Worm (Caenorhabditis elegans): ENCODE data around the gene ugt-43.

Gene ugt-43

ce11 chrIV:10500481-10500880 lies 36.1 kb downstream of the ugt-43 start:
- no peak for TF ChIP-seq elt-3 (tag; optimal IDR thresholded peaks at IDR 0.05)
- TF ChIP-seq ces-1 (GFP tag; optimal IDR thresholded peaks at IDR 0.05), result peak; percentile 75

DNA sequence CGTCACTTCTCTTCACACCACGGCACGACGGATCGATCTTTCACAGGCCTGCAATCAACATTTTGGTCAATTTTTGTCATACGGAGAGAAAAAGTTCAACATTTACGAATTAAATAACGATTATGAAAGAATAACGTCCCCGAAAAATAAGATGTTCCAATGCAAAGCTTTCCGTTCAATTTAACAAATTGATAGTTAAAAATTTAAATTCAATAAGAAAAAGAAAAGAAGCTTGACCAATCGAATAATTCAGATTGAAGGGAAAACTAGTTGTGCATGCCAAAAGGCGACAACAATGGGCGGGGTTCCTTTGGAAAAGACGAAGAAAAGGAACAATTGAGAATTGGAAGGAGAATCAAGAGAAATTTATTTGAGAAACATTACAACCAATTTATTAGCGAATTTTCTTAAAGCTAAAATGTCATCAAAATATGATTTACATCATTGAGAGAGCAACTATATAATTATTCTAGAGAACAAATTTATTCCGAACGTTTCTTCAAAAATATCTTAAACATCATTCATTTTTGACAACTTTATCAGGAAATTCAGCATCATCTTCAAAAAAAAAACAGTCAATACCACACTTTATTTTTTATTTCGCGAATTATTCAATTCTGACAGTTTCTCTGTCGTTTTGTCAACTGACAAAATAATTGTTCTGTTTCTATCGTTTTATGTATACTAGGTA lies 37.3 kb downstream of the ugt-43 start, which contains the start of gene tax-6:
Gene tax-6, minus strand, starts transcription at position 51 of the 691 bp plus-strand sequence.
- TF ChIP-seq nhr-2 (tag; optimal IDR thresholded peaks at IDR 0.05), result no peak
- no peak for TF ChIP-seq snpc-4 (tag; optimal IDR thresholded peaks at IDR 0.05)
- TF ChIP-seq mls-2 (tag; optimal IDR thresholded peaks at IDR 0.05), result no peak
- no peak for TF ChIP-seq nhr-12 (tag; optimal IDR thresholded peaks at IDR 0.05)
- TF ChIP-seq mab-5 (tag; optimal IDR thresholded peaks at IDR 0.05), result no peak
- TF ChIP-seq elt-3 (tag; optimal IDR thresholded peaks at IDR 0.05), result no peak
- peak; percentile 7 for TF ChIP-seq ces-1 (GFP tag; optimal IDR thresholded peaks at IDR 0.05)
- TF ChIP-seq hlh-1 (tag; optimal IDR thresholded peaks at IDR 0.05), result no peak
- TF ChIP-seq unc-120 (tag; optimal IDR thresholded peaks at IDR 0.05; ENCODE audit: poor library complexity, severe bottlenecking), result no peak

DNA sequence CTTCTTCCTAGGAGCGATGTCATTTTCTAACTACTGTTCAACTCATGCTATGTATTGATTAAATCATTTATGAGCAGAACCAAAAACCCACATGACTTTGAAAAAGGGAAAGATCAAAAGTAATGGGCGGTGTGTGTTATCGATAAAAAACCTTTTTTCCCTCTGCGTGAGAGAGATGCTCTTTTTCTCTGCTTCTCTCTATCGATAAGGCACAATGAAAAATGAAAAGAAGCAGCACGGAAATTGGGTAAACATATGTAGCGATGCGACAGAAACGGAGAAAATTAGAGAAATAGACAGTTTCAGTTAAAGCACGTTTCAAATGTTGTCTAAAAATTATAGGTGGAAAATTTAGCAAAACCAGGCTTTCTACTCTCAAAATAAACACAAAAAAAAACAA lies 38.0 kb downstream of the ugt-43 start:
- TF ChIP-seq cnd-1 (tag; optimal IDR thresholded peaks at IDR 0.05) (no peak), blmp-1 (tag; optimal IDR thresholded peaks at IDR 0.05) (no peak), unc-62 (GFP tag; optimal IDR thresholded peaks at IDR 0.05) (no peak), mls-2 (tag; optimal IDR thresholded peaks at IDR 0.05) (no peak), ceh-39 (tag; optimal IDR thresholded peaks at IDR 0.05) (no peak), M03D4.4 (tag; optimal IDR thresholded peaks at IDR 0.05) (no peak), nhr-28 (tag; optimal IDR thresholded peaks at IDR 0.05) (no peak), nhr-237 (tag; optimal IDR thresholded peaks at IDR 0.05) (no peak), lin-32 (GFP tag; optimal IDR thresholded peaks at IDR 0.05) (no peak), hlh-1 (tag; optimal IDR thresholded peaks at IDR 0.05) (peak; percentile 13), unc-120 (tag; optimal IDR thresholded peaks at IDR 0.05; ENCODE audit: poor library complexity, severe bottlenecking) (peak; percentile 4)

- TF ChIP-seq flh-1 (GFP tag; optimal IDR thresholded peaks at IDR 0.05) (no peak), cnd-1 (tag; optimal IDR thresholded peaks at IDR 0.05) (peak; percentile 4), mab-5 (tag; optimal IDR thresholded peaks at IDR 0.05) (no peak), zip-8 (tag; optimal IDR thresholded peaks at IDR 0.05) (no peak), unc-62 (GFP tag; optimal IDR thresholded peaks at IDR 0.05) (peak; percentile 33), elt-1 (tag; optimal IDR thresholded peaks at IDR 0.05; ENCODE audit: borderline replicate concordance, insufficient read depth) (no peak), hlh-1 (tag; optimal IDR thresholded peaks at IDR 0.05) (peak; percentile 34), pha-4 (tag; optimal IDR thresholded peaks at IDR 0.05) (peak; percentile 19), ham-2 (GFP tag; optimal IDR thresholded peaks at IDR 0.05) (no peak), nhr-28 (tag; optimal IDR thresholded peaks at IDR 0.05) (no peak), unc-39 (tag; optimal IDR thresholded peaks at IDR 0.05) (no peak), blmp-1 (tag; optimal IDR thresholded peaks at IDR 0.05) (no peak), bed-3 (GFP tag; optimal IDR thresholded peaks at IDR 0.05) (no peak), nhr-12 (tag; optimal IDR thresholded peaks at IDR 0.05) (no peak), lin-32 (GFP tag; optimal IDR thresholded peaks at IDR 0.05) (no peak), sem-2 (GFP tag; optimal IDR thresholded peaks at IDR 0.05) (no peak), tbx-8 (GFP tag; optimal IDR thresholded peaks at IDR 0.05) (no peak), ces-1 (GFP tag; optimal IDR thresholded peaks at IDR 0.05) (peak; percentile 51), elt-3 (tag; optimal IDR thresholded peaks at IDR 0.05) (no peak), ceh-43 (GFP tag; optimal IDR thresholded peaks at IDR 0.05) (no peak), nhr-76 (tag; optimal IDR thresholded peaks at IDR 0.05) (no peak), mep-1 (tag; optimal IDR thresholded peaks at IDR 0.05) (no peak), ztf-11 (tag; optimal IDR thresholded peaks at IDR 0.05) (no peak), nhr-237 (tag; optimal IDR thresholded peaks at IDR 0.05) (no peak), unc-120 (tag; optimal IDR thresholded peaks at IDR 0.05; ENCODE audit: poor library complexity, severe bottlenecking) (peak; percentile 90), lsy-2 (tag; optimal IDR thresholded peaks at IDR 0.05) (no peak), drap-1 (GFP tag; optimal IDR thresholded peaks at IDR 0.05) (peak; percentile 9), nhr-2 (tag; optimal IDR thresholded peaks at IDR 0.05) (no peak), ceh-83 (GFP tag; optimal IDR thresholded peaks at IDR 0.05) (no peak), mls-2 (tag; optimal IDR thresholded peaks at IDR 0.05) (peak; percentile 13), lin-13 (tag; optimal IDR thresholded peaks at IDR 0.05) (no peak), sptf-1 (tag; optimal IDR thresholded peaks at IDR 0.05) (peak; percentile 8), ceh-39 (tag; optimal IDR thresholded peaks at IDR 0.05) (no peak), snpc-4 (tag; optimal IDR thresholded peaks at IDR 0.05) (no peak), M03D4.4 (tag; optimal IDR thresholded peaks at IDR 0.05) (peak; percentile 33)
These were observed 39.4 kb downstream of the ugt-43 start for ce11 chrIV:10503750-10504232.

Data from whole organism, mixed stage, embryonic.